Worm (Caenorhabditis elegans) whole organism, mixed stage, embryonic: ENCODE data around the gene nprt-1.

Experiments used
- elt-3 ChIP-seq: fragments of 150-350 bp; optimal IDR thresholded peaks from 2 replicates; lab custom pipeline; 2014; ENCODE audit warnings: missing biosample characterization, missing genetic modification characterization
- lin-13 ChIP-seq: fragments of 150-350 bp; optimal IDR thresholded peaks from 2 replicates; lab custom pipeline; 2014; ENCODE audit warnings: missing biosample characterization, missing genetic modification characterization
- lsy-2 ChIP-seq: fragments of 150-350 bp; optimal IDR thresholded peaks from 2 replicates; lab custom pipeline; 2014; ENCODE audit warnings: missing biosample characterization, missing genetic modification characterization
- nhr-237 ChIP-seq: fragments of 150-350 bp; optimal IDR thresholded peaks from 2 replicates; lab custom pipeline; 2014; ENCODE audit warnings: missing biosample characterization, missing genetic modification characterization
- nhr-76 ChIP-seq: sonication (generic microtip); optimal IDR thresholded peaks from 2 replicates; lab custom pipeline; 2017; ENCODE audit warnings: missing biosample characterization, missing genetic modification characterization
- pha-4 ChIP-seq: fragments of 150-350 bp; optimal IDR thresholded peaks from 2 replicates; lab custom pipeline; 2018; ENCODE audit warnings: missing biosample characterization, missing genetic modification reagents, missing genetic modification characterization
- snpc-4 ChIP-seq: fragments of 150-350 bp; optimal IDR thresholded peaks from 2 replicates; lab custom pipeline; 2014; ENCODE audit warnings: missing biosample characterization, missing genetic modification characterization

ce11 chrIV:2825460-2826103, 64.7 kb downstream of the nprt-1 start:
- TF ChIP-seq nhr-237 (tag; lab: Kevin White, UChicago) (no peak), lsy-2 (no peak), pha-4 (tag; lab: Kevin White, UChicago) (no peak), nhr-76 (tag; lab: Kevin White, UChicago) (no peak), snpc-4 (no peak), elt-3 (tag; lab: Kevin White, UChicago) (no peak), lin-13 (tag; lab: Kevin White, UChicago) (no peak)
